Fruit fly (Drosophila melanogaster): ENCODE measurements around the gene CG4119.

The CG4119 gene

dm6 chrX:5696436-5697022 is 30.7 kb downstream of the CG4119 start (continued):
- TF ChIP-seq crp (GFP tag; optimal IDR thresholded peaks at IDR 0.05) (peak in 1 of 2 experiments; percentile 68), CG2889 (GFP tag; IDR thresholded peaks at IDR 0.05) (peak; percentile 90), MBD-R2 (GFP tag; IDR thresholded peaks at IDR 0.05) (peak; percentile 83), pho (GFP tag; optimal IDR thresholded peaks at IDR 0.05) (peak; percentile 94), zf30C (GFP tag; optimal IDR thresholded peaks at IDR 0.05) (peak; percentile 98), CG11398 (GFP tag; optimal IDR thresholded peaks at IDR 0.05) (peak; percentile 97), CG9215 (GFP tag; IDR thresholded peaks at IDR 0.05) (peak; percentile 86), CG10147 (GFP tag; optimal IDR thresholded peaks at IDR 0.05) (peak; percentile 83), sqz (GFP tag; optimal IDR thresholded peaks at IDR 0.05) (peak; percentile 95), danr (GFP tag; IDR thresholded peaks at IDR 0.05) (peak; percentile 94), Antp (GFP tag; optimal IDR thresholded peaks at IDR 0.05) (peak; percentile 99), CG13296 (GFP tag; optimal IDR thresholded peaks at IDR 0.05) (peak; percentile 94), CG7357 (GFP tag; IDR thresholded peaks at IDR 0.05) (peak; percentile 88), CG10462 (GFP tag; optimal IDR thresholded peaks at IDR 0.05) (peak; percentile 97), ara (GFP tag; IDR thresholded peaks at IDR 0.05) (peak; percentile 98), CG17912 (GFP tag; optimal IDR thresholded peaks at IDR 0.05) (peak; percentile 91), ttk (GFP tag; IDR thresholded peaks at IDR 0.05) (peak; percentile 96), sens (GFP tag) (peak; percentile 100), NfI (GFP tag; optimal IDR thresholded peaks at IDR 0.05) (peak; percentile 95), CTCF (GFP tag; optimal IDR thresholded peaks at IDR 0.05) (peak; percentile 56), CG13624 (GFP tag; optimal IDR thresholded peaks at IDR 0.05) (peak; percentile 97), fd96Cb (tag; optimal IDR thresholded peaks at IDR 0.05) (peak; percentile 95), BEAF-32 (GFP tag; optimal IDR thresholded peaks at IDR 0.05) (no peak), onecut (GFP tag; IDR thresholded peaks at IDR 0.05) (peak; percentile 97), chm (GFP tag; IDR thresholded peaks at IDR 0.05) (peak; percentile 96), CG3407 (GFP tag; optimal IDR thresholded peaks at IDR 0.05) (peak; percentile 89), cas (GFP tag; IDR thresholded peaks at IDR 0.05) (peak; percentile 75), Dfd (GFP tag; optimal IDR thresholded peaks at IDR 0.05) (no peak), bbx (GFP tag; IDR thresholded peaks at IDR 0.05; ENCODE audit: partially characterized antibody) (no peak), CG8388 (GFP tag; optimal IDR thresholded peaks at IDR 0.05) (peak; percentile 86), Neu2 (GFP tag; optimal IDR thresholded peaks at IDR 0.05; ENCODE audit: borderline replicate concordance) (peak; percentile 90), Usf (GFP tag; optimal IDR thresholded peaks at IDR 0.05) (peak; percentile 92), MTF-1 (GFP tag; optimal IDR thresholded peaks at IDR 0.05; ENCODE audit: borderline replicate concordance) (peak; percentile 87), sd (tag; optimal IDR thresholded peaks at IDR 0.05) (peak; percentile 76), CG11456 (GFP tag; IDR thresholded peaks at IDR 0.05) (peak; percentile 96), seq (GFP tag; IDR thresholded peaks at IDR 0.05) (peak; percentile 94), Hey (tag; optimal IDR thresholded peaks at IDR 0.05) (peak; percentile 75), CG6683 (GFP tag; optimal IDR thresholded peaks at IDR 0.05) (peak; percentile 87), CG11723 (GFP tag; optimal IDR thresholded peaks at IDR 0.05) (peak; percentile 94), tap (tag; optimal IDR thresholded peaks at IDR 0.05) (peak; percentile 58), CG15514 (GFP tag; optimal IDR thresholded peaks at IDR 0.05) (peak; percentile 85), Sin3A (optimal IDR thresholded peaks at IDR 0.05) (no peak), Vsx1 (GFP tag; optimal IDR thresholded peaks at IDR 0.05) (peak; percentile 80), hkb (optimal IDR thresholded peaks at IDR 0.05) (no peak), hkb (GFP tag; IDR thresholded peaks at IDR 0.05) (peak; percentile 96), croc (GFP tag; conservative IDR thresholded peaks at IDR 0.05) (peak; percentile 95), CG4424 (GFP tag; optimal IDR thresholded peaks at IDR 0.05) (peak; percentile 98), CG6654 (GFP tag; optimal IDR thresholded peaks at IDR 0.05) (peak; percentile 69), Ets97D (GFP tag; optimal IDR thresholded peaks at IDR 0.05) (peak; percentile 85), CG7372 (GFP tag; IDR thresholded peaks at IDR 0.05) (peak; percentile 92), CG4360 (GFP tag; IDR thresholded peaks at IDR 0.05) (peak; percentile 95)

All from whole organism, embryonic.